Worm (Caenorhabditis elegans): Measurements from ENCODE around the gene F21D12.3.

DNA sequence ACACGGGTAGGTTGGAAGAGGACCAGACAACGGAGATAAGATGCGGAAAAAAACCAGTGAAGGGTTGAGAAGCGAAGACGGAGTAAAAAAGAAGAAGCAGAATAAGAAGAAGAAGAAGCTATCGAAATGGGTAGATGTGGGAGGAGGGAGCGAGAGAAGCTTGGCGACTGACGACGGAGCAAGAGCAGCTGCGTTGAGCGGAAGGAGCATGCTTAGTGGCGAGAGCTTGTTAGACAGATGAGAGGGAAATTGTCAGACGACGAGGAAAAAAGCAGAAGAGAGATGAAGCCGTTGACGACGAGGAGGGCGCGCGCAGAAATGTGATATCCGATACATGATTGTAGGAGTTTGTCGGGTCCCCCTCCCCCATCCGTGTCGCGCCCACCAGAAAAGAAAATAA is 3.2 kb upstream of the F21D12.3 start:
- no peak for TF ChIP-seq ama-1 (optimal IDR thresholded peaks at IDR 0.05)
- no peak for TF ChIP-seq unc-130 (GFP tag; optimal IDR thresholded peaks at IDR 0.05)
- no peak for TF ChIP-seq zfp-3 (GFP tag; conservative IDR thresholded peaks at IDR 0.05)
- TF ChIP-seq skn-1 (tag; optimal IDR thresholded peaks at IDR 0.05) = no peak
- TF ChIP-seq F10B5.3 (tag; optimal IDR thresholded peaks at IDR 0.05) = no peak
- no peak for TF ChIP-seq aly-2 (tag; optimal IDR thresholded peaks at IDR 0.05)
- TF ChIP-seq ceh-62 (tag; optimal IDR thresholded peaks at IDR 0.05) = no peak
- no peak for TF ChIP-seq lin-1 (GFP tag; IDR thresholded peaks at IDR 0.05)
- no peak for TF ChIP-seq R02D3.7 (tag; optimal IDR thresholded peaks at IDR 0.05)
- no peak for TF ChIP-seq egl-27 (tag; optimal IDR thresholded peaks at IDR 0.05)
- no peak for TF ChIP-seq ZK546.5 (tag; optimal IDR thresholded peaks at IDR 0.05)
- TF ChIP-seq ztf-7 (tag; optimal IDR thresholded peaks at IDR 0.05) = no peak
- TF ChIP-seq T20F7.1 (GFP tag; optimal IDR thresholded peaks at IDR 0.05) = no peak
- no peak for TF ChIP-seq nhr-42 (GFP tag; IDR thresholded peaks at IDR 0.05)
